Worm (Caenorhabditis elegans) whole organism, L4 larva: ENCODE results near the gene Y38A10A.7.

Experiments
- attf-4 ChIP-seq: sonication (generic microtip); optimal IDR thresholded peaks from 3 replicates; lab custom pipeline; 2017; ENCODE audit warnings: missing biosample characterization, missing genetic modification characterization
- ces-1 ChIP-seq: fragments of 150-350 bp; sonication (generic microtip); optimal IDR thresholded peaks from 4 replicates; lab custom pipeline; 2014; ENCODE audit warnings: missing biosample characterization, missing genetic modification reagents, missing genetic modification characterization
- pha-4 ChIP-seq, 2 experiments: fragments of 150-350 bp in 1 of 2; fragments of 200-800 bp in 1 of 2; sonication (Bioruptor generic) in 1 of 2; IDR thresholded peaks in 1 of 2; optimal IDR thresholded peaks in 1 of 2; 2 replicates each; pipeline versions ENCODE4 v1.3.6 to Lab custom; 2014 to 2022; ENCODE audit warnings: missing genetic modification characterization in 2 of 2, missing genetic modification reagents in 2 of 2, missing biosample characterization in 1 of 2, missing compliant biosample characterization in 1 of 2
- snpc-4 ChIP-seq: fragments of 150-350 bp; optimal IDR thresholded peaks from 2 replicates; lab custom pipeline; 2014; ENCODE audit warnings: missing biosample characterization, missing genetic modification characterization

DNA sequence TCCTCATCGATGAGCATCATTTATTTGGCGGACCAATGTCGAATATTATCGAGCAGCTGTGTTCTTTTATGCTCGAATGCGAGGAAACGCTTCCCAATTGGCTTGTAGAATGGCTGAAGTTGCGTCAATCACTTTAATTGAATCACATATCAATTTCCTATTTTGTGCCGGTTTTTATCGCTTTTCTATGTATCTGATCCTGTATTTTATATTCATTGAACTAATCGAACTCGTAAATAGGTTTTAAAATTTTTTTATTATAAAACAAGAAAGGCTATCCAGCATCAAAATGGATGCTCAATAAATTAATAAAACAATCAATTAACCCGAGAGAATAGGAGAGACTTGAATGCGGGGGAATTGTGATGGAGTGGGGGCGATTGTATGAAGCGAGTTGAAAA is 2.8 kb downstream of the Y38A10A.7 start:
- TF ChIP-seq snpc-4 (tag; lab: Kevin White, UChicago) (no peak), ces-1 (GFP tag; lab: Kevin White, UChicago) (no peak), attf-4 (tag; lab: Kevin White, UChicago) (no peak), pha-4 (GFP tag; IDR thresholded peaks at IDR 0.05; lab: Robert Waterston, UW) (peak; percentile 43; the same call in 1 of the 2 replicates), pha-4 (tag; optimal IDR thresholded peaks at IDR 0.05; lab: Kevin White, UChicago) (no peak)
